Fruit fly (Drosophila melanogaster): ENCODE measurements around the gene CG1236.
A peak's percentile ranks its signal among the peaks of the same experiment; 100 is the strongest.

The CG1236 gene

dm6 chr3R:5736305-5736869 is at the start of gene CG1236, which contains the start of gene CG2100 (continued):
- TF ChIP-seq jing (GFP tag; optimal IDR thresholded peaks at IDR 0.05) = peak; percentile 52
- TF ChIP-seq CG2678 (tag; optimal IDR thresholded peaks at IDR 0.05) = peak; percentile 92
- peak; percentile 88 for TF ChIP-seq Oli (tag; optimal IDR thresholded peaks at IDR 0.05)
- no peak for TF ChIP-seq NC2α (GFP tag; optimal IDR thresholded peaks at IDR 0.05)
- no peak for TF ChIP-seq da (GFP tag; optimal IDR thresholded peaks at IDR 0.05)
- TF ChIP-seq Xbp1 (GFP tag; optimal IDR thresholded peaks at IDR 0.05) = peak; percentile 85
- no peak for TF ChIP-seq CG12769 (tag; optimal IDR thresholded peaks at IDR 0.05)
- TF ChIP-seq sc (optimal IDR thresholded peaks at IDR 0.05) = no peak
- peak; percentile 85 for TF ChIP-seq sc (GFP tag; optimal IDR thresholded peaks at IDR 0.05)
- TF ChIP-seq CG32532 (GFP tag; IDR thresholded peaks at IDR 0.05) = peak; percentile 68; the same call in 1 of the 2 replicates
- TF ChIP-seq CG3995 (GFP tag; optimal IDR thresholded peaks at IDR 0.05) = peak; percentile 45
- peak; percentile 97 for TF ChIP-seq CG17361 (GFP tag; IDR thresholded peaks at IDR 0.05)
- peak; percentile 74 for TF ChIP-seq ase (GFP tag; IDR thresholded peaks at IDR 0.05)
- peak; percentile 75 for TF ChIP-seq Aef1 (GFP tag; IDR thresholded peaks at IDR 0.05)
- peak; percentile 73 for TF ChIP-seq so (GFP tag; IDR thresholded peaks at IDR 0.05)
- TF ChIP-seq CG13296 (GFP tag; optimal IDR thresholded peaks at IDR 0.05) = peak; percentile 82
- TF ChIP-seq gem (tag; optimal IDR thresholded peaks at IDR 0.05) = peak; percentile 95
- TF ChIP-seq CG13775 (GFP tag; optimal IDR thresholded peaks at IDR 0.05) = peak; percentile 94
- TF ChIP-seq Gug (GFP tag; IDR thresholded peaks at IDR 0.05) = peak; percentile 68; the same call in 3 of the 4 replicates
- TF ChIP-seq CG34422 (GFP tag; IDR thresholded peaks at IDR 0.05) = peak; percentile 72; the same call in 2 of the 3 replicates
- peak; percentile 71 for TF ChIP-seq YL-1 (GFP tag; optimal IDR thresholded peaks at IDR 0.05)
- TF ChIP-seq mirr (GFP tag; optimal IDR thresholded peaks at IDR 0.05) = no peak
- peak; percentile 88 for TF ChIP-seq CG15269 (tag; optimal IDR thresholded peaks at IDR 0.05)
- TF ChIP-seq B-H2 (GFP tag; optimal IDR thresholded peaks at IDR 0.05) = peak; percentile 32
- peak; percentile 17 for TF ChIP-seq CG33213 (GFP tag; optimal IDR thresholded peaks at IDR 0.05)
- no peak for TF ChIP-seq maf-S (GFP tag; optimal IDR thresholded peaks at IDR 0.05)
- peak; percentile 58 for TF ChIP-seq CG9797 (GFP tag; optimal IDR thresholded peaks at IDR 0.05)
- no peak for TF ChIP-seq CG14965 (GFP tag; optimal IDR thresholded peaks at IDR 0.05; ENCODE audit: borderline replicate concordance)
- peak; percentile 78 for TF ChIP-seq twi (tag; optimal IDR thresholded peaks at IDR 0.05)
- peak; percentile 85 for TF ChIP-seq Hr3 (GFP tag; optimal IDR thresholded peaks at IDR 0.05)
- peak; percentile 11 for TF ChIP-seq CG9609 (GFP tag; optimal IDR thresholded peaks at IDR 0.05)
- TF ChIP-seq CG4730 (GFP tag; IDR thresholded peaks at IDR 0.05) = peak; percentile 66
- TF ChIP-seq Sry-β (GFP tag; optimal IDR thresholded peaks at IDR 0.05) = peak; percentile 29
- TF ChIP-seq CG18599 (GFP tag; optimal IDR thresholded peaks at IDR 0.05) = peak; percentile 83
- TF ChIP-seq Eip74EF (GFP tag; optimal IDR thresholded peaks at IDR 0.05) = peak in 1 of 2 experiments; percentile 83
- TF ChIP-seq knrl (GFP tag; IDR thresholded peaks at IDR 0.05; ENCODE audit: partially characterized antibody) = no peak
- no peak; the same call in 2 of the 3 replicates for TF ChIP-seq H15 (GFP tag; IDR thresholded peaks at IDR 0.05)
- peak; percentile 86 for TF ChIP-seq CG33557 (GFP tag; optimal IDR thresholded peaks at IDR 0.05)
- peak in 1 of 3 experiments; percentile 91 for TF ChIP-seq lola (GFP tag; optimal IDR thresholded peaks at IDR 0.05)
- TF ChIP-seq pb (GFP tag; optimal IDR thresholded peaks at IDR 0.05) = no peak
- TF ChIP-seq dm (GFP tag; optimal IDR thresholded peaks at IDR 0.05) = no peak
- peak; percentile 93 for TF ChIP-seq CG2712 (tag; optimal IDR thresholded peaks at IDR 0.05)
- TF ChIP-seq CkIIα-i1 (GFP tag; IDR thresholded peaks at IDR 0.05) = no peak
- no peak for TF ChIP-seq nau (GFP tag; optimal IDR thresholded peaks at IDR 0.05)
- peak; percentile 77 for TF ChIP-seq CG3407 (GFP tag; optimal IDR thresholded peaks at IDR 0.05)
- TF ChIP-seq CG10654 (GFP tag; optimal IDR thresholded peaks at IDR 0.05) = peak; percentile 81
- peak; percentile 66 for TF ChIP-seq CG17328 (GFP tag; IDR thresholded peaks at IDR 0.05)
- TF ChIP-seq CG14710 (tag; optimal IDR thresholded peaks at IDR 0.05) = peak; percentile 91
- TF ChIP-seq cad (GFP tag; optimal IDR thresholded peaks at IDR 0.05) = no peak
- no peak for TF ChIP-seq br (optimal IDR thresholded peaks at IDR 0.05)

Measured in whole organism, embryonic.